Fruit fly (Drosophila melanogaster) whole organism, adult: ENCODE data around the gene Spt20.
A peak's percentile ranks its signal among the peaks of the same experiment; 100 is the strongest.

Experiments
- CG11617 ChIP-seq: fragments of 200-800 bp; sonication (Bioruptor generic); optimal IDR thresholded peaks from 2 replicates; lab custom pipeline; 2017; ENCODE audit warnings: mild to moderate bottlenecking, missing biosample characterization, missing genetic modification reagents, missing genetic modification characterization
- CG12768 ChIP-seq: fragments of 200-800 bp; sonication (Bioruptor generic); optimal IDR thresholded peaks from 2 replicates; lab custom pipeline; 2017; ENCODE audit warnings: missing biosample characterization, missing genetic modification characterization, mild to moderate bottlenecking, moderate library complexity, missing genetic modification reagents
- CG14711 ChIP-seq: fragments of 200-800 bp; sonication (Bioruptor generic); optimal IDR thresholded peaks from 2 replicates; lab custom pipeline; 2018; ENCODE audit warnings: missing biosample characterization, mild to moderate bottlenecking, missing genetic modification characterization, moderate library complexity
- CG1620 ChIP-seq: fragments of 200-800 bp; sonication (Bioruptor generic); optimal IDR thresholded peaks from 2 replicates; lab custom pipeline; 2016; ENCODE audit warnings: missing biosample characterization, missing genetic modification characterization
- CG33017 ChIP-seq: fragments of 200-800 bp; sonication (Bioruptor generic); optimal IDR thresholded peaks from 2 replicates; lab custom pipeline; 2018; ENCODE audit warnings: missing biosample characterization, mild to moderate bottlenecking, missing genetic modification characterization, moderate library complexity
- CG5204 ChIP-seq: fragments of 200-800 bp; sonication (Bioruptor generic); optimal IDR thresholded peaks from 2 replicates; lab custom pipeline; 2016; ENCODE audit warnings: missing biosample characterization, missing genetic modification characterization
- CG7045 ChIP-seq: fragments of 200-800 bp; sonication (Bioruptor generic); optimal IDR thresholded peaks from 2 replicates; lab custom pipeline; 2017; ENCODE audit warnings: missing biosample characterization, mild to moderate bottlenecking, missing genetic modification characterization
- CG7101 ChIP-seq: fragments of 200-800 bp; sonication (Bioruptor generic); optimal IDR thresholded peaks from 2 replicates; lab custom pipeline; 2018; ENCODE audit warnings: missing biosample characterization, mild to moderate bottlenecking, missing genetic modification characterization, moderate library complexity
- Clk ChIP-seq: fragments of 200-800 bp; sonication (Bioruptor generic); optimal IDR thresholded peaks from 2 replicates; lab custom pipeline; 2017; ENCODE audit warnings: missing biosample characterization, missing genetic modification characterization
- Crg-1 ChIP-seq: fragments of 200-800 bp; sonication (Bioruptor generic); optimal IDR thresholded peaks from 2 replicates; lab custom pipeline; 2016; ENCODE audit warnings: missing biosample characterization, missing genetic modification characterization
- Hr96 ChIP-seq: fragments of 200-800 bp; sonication (Bioruptor generic); optimal IDR thresholded peaks from 2 replicates; lab custom pipeline; 2016; ENCODE audit warnings: missing biosample characterization, missing genetic modification characterization
- Mnt ChIP-seq: fragments of 200-800 bp; sonication (Bioruptor generic); optimal IDR thresholded peaks from 2 replicates; lab custom pipeline; 2016; ENCODE audit warnings: missing biosample characterization, mild to moderate bottlenecking, missing genetic modification characterization
- bab1 ChIP-seq: fragments of 200-800 bp; sonication (Bioruptor generic); optimal IDR thresholded peaks from 3 replicates; lab custom pipeline; 2019; ENCODE audit warnings: missing biosample characterization, mild to moderate bottlenecking, missing genetic modification characterization, moderate library complexity
- cic ChIP-seq: fragments of 200-800 bp; sonication (Bioruptor generic); optimal IDR thresholded peaks from 2 replicates; lab custom pipeline; 2017; ENCODE audit warnings: missing biosample characterization, mild to moderate bottlenecking, missing genetic modification characterization, moderate library complexity
- cnc ChIP-seq, 2 experiments: fragments of >200 bp; optimal IDR thresholded peaks; 2 replicates each; lab custom pipeline; 2017
- kay ChIP-seq: fragments of 200-800 bp; sonication (Bioruptor generic); peaks from one replicate; lab custom pipeline; 2016; ENCODE audit warnings: missing biosample characterization, missing genetic modification characterization, borderline replicate concordance
- ovo ChIP-seq: fragments of 200-800 bp; sonication (Bioruptor generic); optimal IDR thresholded peaks from 2 replicates; lab custom pipeline; 2016; ENCODE audit warnings: missing biosample characterization, missing genetic modification characterization
- pad ChIP-seq: fragments of 200-800 bp; sonication (Bioruptor generic); optimal IDR thresholded peaks from 3 replicates; lab custom pipeline; 2017; ENCODE audit warnings: missing biosample characterization, missing genetic modification characterization, mild to moderate bottlenecking, moderate library complexity, missing genetic modification reagents
- tj ChIP-seq: fragments of 200-800 bp; sonication (Bioruptor generic); optimal IDR thresholded peaks from 3 replicates; lab custom pipeline; 2017; ENCODE audit warnings: missing biosample characterization, mild to moderate bottlenecking, missing genetic modification characterization, moderate library complexity
- toe ChIP-seq: fragments of 200-800 bp; sonication (Bioruptor generic); optimal IDR thresholded peaks from 2 replicates; lab custom pipeline; 2016; ENCODE audit warnings: missing biosample characterization, missing genetic modification characterization

Gene Spt20

dm6 chr3L:13499531-13499930 lies 3.0 kb upstream of the Spt20 start:
- TF ChIP-seq ovo (no peak), toe (GFP tag; lab: Kevin White, UChicago) (no peak), CG12768 (GFP tag; lab: Kevin White, UChicago) (no peak), bab1 (GFP tag; lab: Kevin White, UChicago) (no peak), CG7045 (GFP tag; lab: Kevin White, UChicago) (no peak), Crg-1 (GFP tag; lab: Kevin White, UChicago) (no peak), CG1620 (GFP tag; lab: Kevin White, UChicago) (no peak), kay (GFP tag; lab: Kevin White, UChicago) (no peak), CG5204 (GFP tag; lab: Kevin White, UChicago) (no peak), CG7101 (no peak), CG14711 (tag; lab: Kevin White, UChicago) (no peak), Hr96 (GFP tag; lab: Kevin White, UChicago) (no peak), Mnt (GFP tag; lab: Kevin White, UChicago) (no peak)

dm6 chr3L:13499932-13500719 lies 2.4 kb upstream of the Spt20 start:
- no peak for TF ChIP-seq CG11617 (GFP tag; lab: Kevin White, UChicago)

- TF ChIP-seq Crg-1 (GFP tag; lab: Kevin White, UChicago) (no peak), ovo (no peak), toe (GFP tag; lab: Kevin White, UChicago) (no peak)
These were observed 1.1 kb downstream of the Spt20 start for dm6 chr3L:13503631-13504030.

- TF ChIP-seq CG7045 (GFP tag; lab: Kevin White, UChicago) (peak; percentile 80), tj (GFP tag; lab: Kevin White, UChicago) (no peak), CG11617 (GFP tag; lab: Kevin White, UChicago) (peak; percentile 75), CG7101 (peak; percentile 85), toe (GFP tag; lab: Kevin White, UChicago) (peak; percentile 94), CG12768 (GFP tag; lab: Kevin White, UChicago) (peak; percentile 78), Clk (GFP tag; lab: Kevin White, UChicago) (peak; percentile 49), kay (GFP tag; lab: Kevin White, UChicago) (no peak), Hr96 (GFP tag; lab: Kevin White, UChicago) (peak; percentile 92), CG1620 (GFP tag; lab: Kevin White, UChicago) (peak; percentile 88), bab1 (GFP tag; lab: Kevin White, UChicago) (peak; percentile 73), CG14711 (tag; lab: Kevin White, UChicago) (peak; percentile 78), CG33017 (tag; lab: Kevin White, UChicago) (peak; percentile 74), CG5204 (GFP tag; lab: Kevin White, UChicago) (peak; percentile 91), pad (GFP tag; lab: Kevin White, UChicago) (peak; percentile 52), ovo (peak; percentile 71), Crg-1 (GFP tag; lab: Kevin White, UChicago) (peak; percentile 83), cnc (optimal IDR thresholded peaks at IDR 0.05; lab: Kevin White, UChicago) (no peak), Mnt (GFP tag; lab: Kevin White, UChicago) (peak; percentile 71), cic (GFP tag; lab: Kevin White, UChicago) (no peak)
These were observed 10.6 kb downstream of the Spt20 start, which contains the start of the genes Vps36 and Liprin-beta for dm6 chr3L:13513112-13513538. TSS of gene Vps36 (minus strand) at chr3L:13513112. TSS of gene Liprin-beta (plus strand) at chr3L:13513254.

dm6 chr3L:13519555-13520284 lies 17.2 kb downstream of the Spt20 start, which contains the start of gene CG10710:
TSS of gene CG10710 (minus strand) at chr3L:13519605.
- TF ChIP-seq tj (GFP tag; lab: Kevin White, UChicago) (no peak), CG1620 (GFP tag; lab: Kevin White, UChicago) (no peak), Clk (GFP tag; lab: Kevin White, UChicago) (no peak), toe (GFP tag; lab: Kevin White, UChicago) (no peak), CG7045 (GFP tag; lab: Kevin White, UChicago) (no peak), pad (GFP tag; lab: Kevin White, UChicago) (no peak), CG14711 (tag; lab: Kevin White, UChicago) (no peak), kay (GFP tag; lab: Kevin White, UChicago) (no peak), CG33017 (tag; lab: Kevin White, UChicago) (no peak), ovo (no peak), CG11617 (GFP tag; lab: Kevin White, UChicago) (no peak), CG12768 (GFP tag; lab: Kevin White, UChicago) (no peak), CG7101 (no peak)
